Worm (Caenorhabditis elegans) whole organism, L4/young adult: Measurements from ENCODE around the gene glb-16.

ENCODE experiments used
- W03F9.2 ChIP-seq: fragments of 150-350 bp; optimal IDR thresholded peaks from 2 replicates; lab custom pipeline; 2014; ENCODE audit warnings: missing biosample characterization, missing genetic modification characterization
- him-1 ChIP-seq: sonication (generic microtip); optimal IDR thresholded peaks from 2 replicates; lab custom pipeline; 2016; ENCODE audit warnings: missing genotype, missing genetic modification reagents, missing genetic modification characterization, missing compliant biosample characterization

ce11 chrX:7495491-7495890 lies 44.4 kb downstream of the glb-16 start, which contains the start of gene try-14:
- TF ChIP-seq W03F9.2 (tag; lab: Kevin White, UChicago) = no peak
- TF ChIP-seq him-1 (tag; lab: Kevin White, UChicago) = no peak
